Fruit fly (Drosophila melanogaster): ENCODE results near the gene Art6.

Gene Art6

dm6 chr3R:13921806-13922515 lies 23.7 kb downstream of the Art6 start:
- TF ChIP-seq Hr39 (GFP tag; optimal IDR thresholded peaks at IDR 0.05) (peak; percentile 73), CG8319 (GFP tag; optimal IDR thresholded peaks at IDR 0.05) (peak; percentile 40), Sox14 (GFP tag; optimal IDR thresholded peaks at IDR 0.05) (peak; percentile 80), CG34406 (GFP tag; optimal IDR thresholded peaks at IDR 0.05) (peak; percentile 74), Met (GFP tag; optimal IDR thresholded peaks at IDR 0.05) (peak; percentile 79), Ets96B (tag; optimal IDR thresholded peaks at IDR 0.05) (peak; percentile 89), OdsH (GFP tag; optimal IDR thresholded peaks at IDR 0.05) (peak; percentile 74), Blimp-1 (GFP tag; optimal IDR thresholded peaks at IDR 0.05) (peak; percentile 65), pdm3 (GFP tag; optimal IDR thresholded peaks at IDR 0.05) (peak; percentile 73), CG10669 (GFP tag; optimal IDR thresholded peaks at IDR 0.05) (peak; percentile 89), esn (GFP tag; optimal IDR thresholded peaks at IDR 0.05) (peak; percentile 78), CG32006 (GFP tag; optimal IDR thresholded peaks at IDR 0.05) (peak; percentile 45), CG11294 (GFP tag; IDR thresholded peaks at IDR 0.05) (peak; percentile 10; the same call in 1 of the 2 replicates), Eip78C (GFP tag) (peak; percentile 95), achi (GFP tag; optimal IDR thresholded peaks at IDR 0.05) (peak; percentile 80), ss (GFP tag; optimal IDR thresholded peaks at IDR 0.05) (peak; percentile 76 to 77), dsx (GFP tag; optimal IDR thresholded peaks at IDR 0.05; ENCODE audit: poor library complexity, severe bottlenecking) (peak; percentile 81), Smox (GFP tag; optimal IDR thresholded peaks at IDR 0.05) (peak; percentile 70), fd59A (GFP tag; optimal IDR thresholded peaks at IDR 0.05) (peak; percentile 72), CG10631 (GFP tag; optimal IDR thresholded peaks at IDR 0.05) (peak; percentile 70), CG11902 (GFP tag; optimal IDR thresholded peaks at IDR 0.05) (peak; percentile 75), net (GFP tag; optimal IDR thresholded peaks at IDR 0.05) (peak; percentile 69), CG16779 (tag; optimal IDR thresholded peaks at IDR 0.05) (peak; percentile 26), spab (GFP tag; optimal IDR thresholded peaks at IDR 0.05) (peak; percentile 84), Eip75B (GFP tag; optimal IDR thresholded peaks at IDR 0.05) (peak; percentile 74), svp (GFP tag) (peak; percentile 88), dac (GFP tag; optimal IDR thresholded peaks at IDR 0.05) (no peak), CG11762 (GFP tag; optimal IDR thresholded peaks at IDR 0.05; ENCODE audit: insufficient read depth) (peak; percentile 67), Sox102F (GFP tag; optimal IDR thresholded peaks at IDR 0.05) (peak; percentile 73), CG6808 (GFP tag; optimal IDR thresholded peaks at IDR 0.05) (peak; percentile 89), Eip93F (GFP tag; optimal IDR thresholded peaks at IDR 0.05) (no peak), CG6792 (GFP tag; optimal IDR thresholded peaks at IDR 0.05) (peak; percentile 71), eg (GFP tag; IDR thresholded peaks at IDR 0.05) (peak; percentile 36; the same call in 1 of the 3 replicates), CG3032 (tag; optimal IDR thresholded peaks at IDR 0.05) (peak; percentile 80), CG6854 (GFP tag; optimal IDR thresholded peaks at IDR 0.05) (peak; percentile 78), Gug (GFP tag; IDR thresholded peaks at IDR 0.05) (peak; percentile 29; the same call in 1 of the 2 replicates), cyc (GFP tag; optimal IDR thresholded peaks at IDR 0.05) (peak; percentile 89), topi (GFP tag; optimal IDR thresholded peaks at IDR 0.05) (peak; percentile 87), CG31627 (GFP tag; optimal IDR thresholded peaks at IDR 0.05) (peak; percentile 64), CG3919 (GFP tag; optimal IDR thresholded peaks at IDR 0.05) (peak; percentile 92), lz (GFP tag; optimal IDR thresholded peaks at IDR 0.05) (peak; percentile 58), fd85E (GFP tag; optimal IDR thresholded peaks at IDR 0.05) (no peak), CG15336 (GFP tag; IDR thresholded peaks at IDR 0.05) (peak; percentile 56), CG4318 (GFP tag; optimal IDR thresholded peaks at IDR 0.05) (no peak), CG1621 (tag; optimal IDR thresholded peaks at IDR 0.05) (peak; percentile 66), CG9139 (GFP tag; optimal IDR thresholded peaks at IDR 0.05) (peak; percentile 78), fkh (GFP tag; optimal IDR thresholded peaks at IDR 0.05) (no peak), CG8632 (GFP tag; optimal IDR thresholded peaks at IDR 0.05) (peak; percentile 66), salr (GFP tag; optimal IDR thresholded peaks at IDR 0.05) (peak; percentile 41 to 60), CG6163 (GFP tag; IDR thresholded peaks at IDR 0.05) (peak; percentile 94)

Measured in whole organism, prepupa.